Worm (Caenorhabditis elegans) whole organism, L2 larva: ENCODE results near the gene col-8.

ENCODE experiments used
- Y55F3AM.14 ChIP-seq: fragments of 200-800 bp; sonication (Bioruptor generic); optimal IDR thresholded peaks from 2 replicates; lab custom pipeline; 2018; ENCODE audit warnings: mild to moderate bottlenecking, missing genetic modification characterization, missing compliant biosample characterization
- ZK546.5 ChIP-seq: sonication (generic microtip); optimal IDR thresholded peaks from 2 replicates; lab custom pipeline; 2017; ENCODE audit warnings: missing biosample characterization, missing genetic modification characterization
- blmp-1 ChIP-seq: sonication (generic microtip); optimal IDR thresholded peaks from 2 replicates; lab custom pipeline; 2017; ENCODE audit warnings: missing genetic modification characterization, mild to moderate bottlenecking, missing compliant biosample characterization, antibody characterized with exemption, moderate library complexity; ENCODE audit not compliant: insufficient read depth
- ceh-16 ChIP-seq: fragments of 150-350 bp; optimal IDR thresholded peaks from 2 replicates; lab custom pipeline; 2014; ENCODE audit warnings: missing biosample characterization, missing genetic modification characterization
- ceh-82 ChIP-seq: fragments of 150-350 bp; optimal IDR thresholded peaks from 2 replicates; lab custom pipeline; 2014; ENCODE audit warnings: missing biosample characterization, missing genetic modification characterization
- dmd-4 ChIP-seq: sonication (generic microtip); optimal IDR thresholded peaks from 2 replicates; lab custom pipeline; 2017; ENCODE audit warnings: missing biosample characterization, missing genetic modification characterization
- elt-1 ChIP-seq: fragments of 150-350 bp; optimal IDR thresholded peaks from 2 replicates; lab custom pipeline; 2014; ENCODE audit warnings: missing biosample characterization, missing genetic modification characterization
- elt-3 ChIP-seq: sonication (generic microtip); optimal IDR thresholded peaks from 2 replicates; lab custom pipeline; 2017; ENCODE audit warnings: missing biosample characterization, missing genetic modification characterization
- fos-1 ChIP-seq: fragments of 150-350 bp; optimal IDR thresholded peaks from 2 replicates; lab custom pipeline; 2014; ENCODE audit warnings: missing biosample characterization, missing genetic modification characterization
- gmeb-1 ChIP-seq: fragments of 150-350 bp; optimal IDR thresholded peaks from 2 replicates; lab custom pipeline; 2014; ENCODE audit warnings: missing biosample characterization, missing genetic modification characterization
- lin-13 ChIP-seq: fragments of 150-350 bp; optimal IDR thresholded peaks from 2 replicates; lab custom pipeline; 2014; ENCODE audit warnings: missing biosample characterization, missing genetic modification reagents, missing genetic modification characterization
- lin-39 ChIP-seq: fragments of 150-350 bp; optimal IDR thresholded peaks from 2 replicates; lab custom pipeline; 2014; ENCODE audit warnings: missing biosample characterization, missing genetic modification reagents, missing genetic modification characterization
- lsy-2 ChIP-seq, 2 experiments: fragments of 150-350 bp in 1 of 2; sonication (generic microtip) in 1 of 2; optimal IDR thresholded peaks; 2 replicates each; lab custom pipeline; 2014 to 2017; ENCODE audit warnings: missing biosample characterization in 2 of 2, missing genetic modification characterization in 2 of 2
- mab-5 ChIP-seq: fragments of 150-350 bp; optimal IDR thresholded peaks from 2 replicates; lab custom pipeline; 2014; ENCODE audit warnings: missing biosample characterization, missing genetic modification characterization
- mbf-1 ChIP-seq: sonication (generic microtip); optimal IDR thresholded peaks from 2 replicates; lab custom pipeline; 2017; ENCODE audit warnings: missing biosample characterization, missing genetic modification characterization
- mdl-1 ChIP-seq, 2 experiments: fragments of 150-350 bp in 1 of 2; sonication (generic microtip) in 1 of 2; optimal IDR thresholded peaks; 2 replicates each; lab custom pipeline; 2017; ENCODE audit warnings: missing biosample characterization in 2 of 2, missing genetic modification characterization in 2 of 2
- nhr-10 ChIP-seq: sonication (generic microtip); optimal IDR thresholded peaks from 2 replicates; lab custom pipeline; 2017; ENCODE audit warnings: missing biosample characterization, missing genetic modification characterization
- nhr-11 ChIP-seq: fragments of 150-350 bp; optimal IDR thresholded peaks from 2 replicates; lab custom pipeline; 2014; ENCODE audit warnings: missing biosample characterization, missing genetic modification characterization
- nhr-12 ChIP-seq: fragments of 150-350 bp; optimal IDR thresholded peaks from 2 replicates; lab custom pipeline; 2014; ENCODE audit warnings: missing biosample characterization, missing genetic modification characterization
- nhr-129 ChIP-seq: fragments of 150-350 bp; optimal IDR thresholded peaks from 2 replicates; lab custom pipeline; 2014; ENCODE audit warnings: missing biosample characterization, missing genetic modification characterization
- nhr-21 ChIP-seq: fragments of 150-350 bp; optimal IDR thresholded peaks from 2 replicates; lab custom pipeline; 2014; ENCODE audit warnings: missing biosample characterization, missing genetic modification characterization
- nhr-23 ChIP-seq: fragments of 150-350 bp; optimal IDR thresholded peaks from 2 replicates; lab custom pipeline; 2014; ENCODE audit warnings: missing biosample characterization, missing genetic modification reagents, missing genetic modification characterization
- nhr-237 ChIP-seq: fragments of 150-350 bp; optimal IDR thresholded peaks from 2 replicates; lab custom pipeline; 2014; ENCODE audit warnings: missing biosample characterization, missing genetic modification characterization
- nhr-25 ChIP-seq: fragments of 150-350 bp; sonication (generic microtip); optimal IDR thresholded peaks from 3 replicates; lab custom pipeline; 2014; ENCODE audit warnings: missing biosample characterization, missing genetic modification characterization
- nhr-6 ChIP-seq: fragments of 150-350 bp; optimal IDR thresholded peaks from 2 replicates; lab custom pipeline; 2014; ENCODE audit warnings: missing biosample characterization, missing genetic modification characterization
- peb-1 ChIP-seq: fragments of 150-350 bp; optimal IDR thresholded peaks from 2 replicates; lab custom pipeline; 2014; ENCODE audit warnings: missing biosample characterization, missing genetic modification characterization
- sem-4 ChIP-seq: fragments of 150-350 bp; optimal IDR thresholded peaks from 2 replicates; lab custom pipeline; 2014; ENCODE audit warnings: missing biosample characterization, missing genetic modification reagents, missing genetic modification characterization
- skn-1 ChIP-seq: sonication (generic microtip); optimal IDR thresholded peaks from 2 replicates; lab custom pipeline; 2017; ENCODE audit warnings: missing biosample characterization, missing genetic modification characterization
- sma-3 ChIP-seq: sonication (generic microtip); optimal IDR thresholded peaks from 2 replicates; lab custom pipeline; 2016; ENCODE audit warnings: missing genetic modification reagents, missing genetic modification characterization, missing compliant biosample characterization
- sma-9 ChIP-seq, 2 experiments: fragments of 150-350 bp in 1 of 2; sonication (generic microtip) in 1 of 2; optimal IDR thresholded peaks; 2 replicates each; lab custom pipeline; 2014 to 2016; ENCODE audit warnings: missing genetic modification characterization in 2 of 2, mild to moderate bottlenecking in 1 of 2, missing biosample characterization in 1 of 2, missing compliant biosample characterization in 1 of 2, missing genetic modification reagents in 1 of 2, moderate library complexity in 1 of 2
- unc-55 ChIP-seq: fragments of 150-350 bp; sonication (generic microtip); optimal IDR thresholded peaks from 3 replicates; lab custom pipeline; 2014; ENCODE audit warnings: missing biosample characterization, missing genetic modification reagents, missing genetic modification characterization
- unc-62 ChIP-seq: fragments of 150-350 bp; optimal IDR thresholded peaks from 2 replicates; lab custom pipeline; 2014; ENCODE audit warnings: missing biosample characterization, missing genetic modification reagents, missing genetic modification characterization
- zag-1 ChIP-seq: fragments of 150-350 bp; optimal IDR thresholded peaks from 2 replicates; lab custom pipeline; 2014; ENCODE audit warnings: missing biosample characterization, missing genetic modification characterization
- ztf-11 ChIP-seq: sonication (generic microtip); optimal IDR thresholded peaks from 2 replicates; lab custom pipeline; 2017; ENCODE audit warnings: missing biosample characterization, missing genetic modification characterization
- ztf-4 ChIP-seq: fragments of 150-350 bp; optimal IDR thresholded peaks from 2 replicates; lab custom pipeline; 2014; ENCODE audit warnings: missing biosample characterization, missing genetic modification characterization

Gene col-8

ce11 chrIII:7068520-7069113, 48.2 kb upstream of the col-8 start, which contains the start of the genes ubc-18 and R01H2.8 (continued):
- TF ChIP-seq sma-9 (GFP tag; optimal IDR thresholded peaks at IDR 0.05; lab: Kevin White, UChicago) = peak; percentile 6
- no peak for TF ChIP-seq sma-9 (tag; optimal IDR thresholded peaks at IDR 0.05; lab: Kevin White, UChicago)
- TF ChIP-seq, all 48 proteins: peak for 8

ce11 chrIII:7067385-7067896, 47.0 kb upstream of the col-8 start, which contains the start of gene ger-1:
ger-1 (minus strand) TSS chrIII:7067477.
- TF ChIP-seq nhr-237 (no peak), skn-1 (no peak), nhr-21 (tag; lab: Kevin White, UChicago) (no peak), mbf-1 (tag; lab: Kevin White, UChicago) (no peak), sma-9 (GFP tag; optimal IDR thresholded peaks at IDR 0.05; lab: Kevin White, UChicago) (no peak), sma-9 (tag; optimal IDR thresholded peaks at IDR 0.05; lab: Kevin White, UChicago) (no peak), unc-55 (GFP tag; lab: Kevin White, UChicago) (no peak), nhr-11 (tag; lab: Kevin White, UChicago) (no peak), ceh-16 (no peak), elt-3 (tag; lab: Kevin White, UChicago) (no peak), unc-62 (GFP tag; lab: Kevin White, UChicago) (no peak), nhr-23 (no peak), ztf-4 (tag; lab: Kevin White, UChicago) (no peak), nhr-10 (no peak)

ce11 chrIII:7064185-7064584, 43.8 kb upstream of the col-8 start, which contains the start of gene R01H2.4:
R01H2.4 (minus strand) TSS chrIII:7064285.
- no peak for TF ChIP-seq Y55F3AM.14
- TF ChIP-seq ztf-11 (tag; lab: Kevin White, UChicago) = no peak
- no peak for TF ChIP-seq nhr-11 (tag; lab: Kevin White, UChicago)
- no peak for TF ChIP-seq nhr-129 (tag; lab: Kevin White, UChicago)
- no peak for TF ChIP-seq sma-3 (GFP tag; lab: Kevin White, UChicago)
- TF ChIP-seq sma-9 (GFP tag; optimal IDR thresholded peaks at IDR 0.05; lab: Kevin White, UChicago) = no peak
- no peak for TF ChIP-seq sma-9 (tag; optimal IDR thresholded peaks at IDR 0.05; lab: Kevin White, UChicago)
- no peak for TF ChIP-seq nhr-21 (tag; lab: Kevin White, UChicago)
- TF ChIP-seq zag-1 = no peak
- no peak for TF ChIP-seq ceh-82 (tag; lab: Kevin White, UChicago)
- no peak for TF ChIP-seq ZK546.5 (tag; lab: Kevin White, UChicago)
- no peak for TF ChIP-seq mdl-1 (tag; optimal IDR thresholded peaks at IDR 0.05; lab: Kevin White, UChicago)
- no peak for TF ChIP-seq blmp-1 (tag; lab: Kevin White, UChicago)
- no peak for TF ChIP-seq elt-1 (tag; lab: Kevin White, UChicago)
- no peak for TF ChIP-seq fos-1 (tag; lab: Kevin White, UChicago)
- no peak for TF ChIP-seq peb-1
- no peak for TF ChIP-seq lsy-2 (tag; optimal IDR thresholded peaks at IDR 0.05; lab: Kevin White, UChicago)
- TF ChIP-seq, all 48 proteins: peak for 0

ce11 chrIII:7063061-7063460, 42.7 kb upstream of the col-8 start:
- no peak for TF ChIP-seq zag-1
- no peak for TF ChIP-seq lin-13 (GFP tag; lab: Kevin White, UChicago)
- TF ChIP-seq mbf-1 (tag; lab: Kevin White, UChicago) = no peak
- TF ChIP-seq sem-4 (tag; lab: Kevin White, UChicago) = no peak
- no peak for TF ChIP-seq nhr-129 (tag; lab: Kevin White, UChicago)
- no peak for TF ChIP-seq mab-5 (tag; lab: Kevin White, UChicago)
- TF ChIP-seq nhr-12 (tag; lab: Kevin White, UChicago) = no peak
- TF ChIP-seq ZK546.5 (tag; lab: Kevin White, UChicago) = no peak
- no peak for TF ChIP-seq lin-39 (tag; lab: Kevin White, UChicago)
- no peak for TF ChIP-seq dmd-4 (tag; lab: Kevin White, UChicago)
- TF ChIP-seq nhr-25 (tag; lab: Kevin White, UChicago) = no peak
- TF ChIP-seq sma-3 (GFP tag; lab: Kevin White, UChicago) = no peak
- no peak for TF ChIP-seq gmeb-1 (tag; lab: Kevin White, UChicago)
- TF ChIP-seq unc-62 (GFP tag; lab: Kevin White, UChicago) = no peak
- TF ChIP-seq ceh-82 (tag; lab: Kevin White, UChicago) = no peak
- no peak for TF ChIP-seq nhr-6 (tag; lab: Kevin White, UChicago)
- TF ChIP-seq ztf-11 (tag; lab: Kevin White, UChicago) = no peak
- no peak for TF ChIP-seq elt-3 (tag; lab: Kevin White, UChicago)
